Worm (Caenorhabditis elegans) whole organism, late embryonic: Measurements from ENCODE around the gene Y41E3.8.
"Not testable (repeated sequence)": the region's sequence is repeated elsewhere in the genome, so short reads cannot be mapped to it uniquely, and the experiment has no call there.

Experiments
- C08G9.2 ChIP-seq: sonication (generic microtip); optimal IDR thresholded peaks from 2 replicates; lab custom pipeline; 2016; ENCODE audit warnings: mild to moderate bottlenecking, missing genetic modification characterization, moderate library complexity, missing compliant biosample characterization
- F13H6.1 ChIP-seq: sonication (generic microtip); optimal IDR thresholded peaks from 2 replicates; lab custom pipeline; 2016; ENCODE audit warnings: missing genetic modification characterization, missing compliant biosample characterization
- K02D7.2 ChIP-seq: sonication (generic microtip); optimal IDR thresholded peaks from 2 replicates; lab custom pipeline; 2017; ENCODE audit warnings: mild to moderate bottlenecking, missing genetic modification characterization, missing compliant biosample characterization
- K09A11.1 ChIP-seq: sonication (generic microtip); optimal IDR thresholded peaks from 2 replicates; lab custom pipeline; 2017; ENCODE audit warnings: antibody characterized with exemption, mild to moderate bottlenecking, missing genetic modification characterization, missing compliant biosample characterization; ENCODE audit not compliant: insufficient read depth
- T23F11.4 ChIP-seq: fragments of 200-800 bp; sonication (Bioruptor generic); optimal IDR thresholded peaks from 2 replicates; lab custom pipeline; 2018; ENCODE audit warnings: mild to moderate bottlenecking, missing genetic modification characterization, missing compliant biosample characterization
- Y22D7AL.16 ChIP-seq: sonication (generic microtip); optimal IDR thresholded peaks from 2 replicates; lab custom pipeline; 2016; ENCODE audit warnings: missing genetic modification characterization, missing compliant biosample characterization
- ahr-1 ChIP-seq: sonication (generic microtip); optimal IDR thresholded peaks from 2 replicates; lab custom pipeline; 2016; ENCODE audit warnings: missing genetic modification characterization, missing compliant biosample characterization
- ceh-14 ChIP-seq: sonication (generic microtip); optimal IDR thresholded peaks from 2 replicates; lab custom pipeline; 2016; ENCODE audit warnings: missing genotype, missing genetic modification characterization, missing compliant biosample characterization
- ceh-18 ChIP-seq: sonication (generic microtip); optimal IDR thresholded peaks from 2 replicates; lab custom pipeline; 2016; ENCODE audit warnings: missing genetic modification characterization, missing compliant biosample characterization
- ceh-45 ChIP-seq: fragments of 200-800 bp; sonication (Bioruptor generic); IDR thresholded peaks from 2 replicates; pipeline ENCODE4 v1.3.6; 2022; ENCODE audit warnings: missing genetic modification reagents, missing genetic modification characterization, missing compliant biosample characterization
- ceh-48 ChIP-seq: sonication (generic microtip); optimal IDR thresholded peaks from 2 replicates; lab custom pipeline; 2016; ENCODE audit warnings: missing genetic modification characterization, inconsistent platforms, missing compliant biosample characterization
- ceh-9 ChIP-seq: sonication (generic microtip); optimal IDR thresholded peaks from 2 replicates; lab custom pipeline; 2016; ENCODE audit warnings: mild to moderate bottlenecking, missing genetic modification characterization, inconsistent platforms, missing compliant biosample characterization
- che-1 ChIP-seq: sonication (generic microtip); optimal IDR thresholded peaks from 2 replicates; lab custom pipeline; 2016; ENCODE audit warnings: mild to moderate bottlenecking, missing genetic modification characterization, missing compliant biosample characterization
- dmd-4 ChIP-seq: sonication (generic microtip); optimal IDR thresholded peaks from 2 replicates; lab custom pipeline; 2016; ENCODE audit warnings: borderline replicate concordance, missing genetic modification characterization, missing compliant biosample characterization
- elt-2 ChIP-seq: sonication (generic microtip); optimal IDR thresholded peaks from 2 replicates; lab custom pipeline; 2016; ENCODE audit warnings: missing genetic modification reagents, missing genetic modification characterization, missing compliant biosample characterization
- fax-1 ChIP-seq: sonication (generic microtip); optimal IDR thresholded peaks from 2 replicates; lab custom pipeline; 2016; ENCODE audit warnings: missing genotype, missing genetic modification characterization, missing compliant biosample characterization
- fkh-10 ChIP-seq: fragments of 150-350 bp; optimal IDR thresholded peaks from 2 replicates; lab custom pipeline; 2014; ENCODE audit warnings: missing biosample characterization, missing genetic modification reagents, missing genetic modification characterization
- gmeb-2 ChIP-seq: sonication (generic microtip); optimal IDR thresholded peaks from 2 replicates; lab custom pipeline; 2016; ENCODE audit warnings: missing genetic modification characterization, inconsistent platforms, missing compliant biosample characterization
- hlh-13 ChIP-seq: fragments of 200-800 bp; sonication (Bioruptor generic); optimal IDR thresholded peaks from 2 replicates; lab custom pipeline; 2018; ENCODE audit warnings: mild to moderate bottlenecking, missing genetic modification characterization, missing compliant biosample characterization
- hlh-8 ChIP-seq: sonication (generic microtip); optimal IDR thresholded peaks from 2 replicates; lab custom pipeline; 2016; ENCODE audit warnings: missing genotype, missing genetic modification characterization, missing compliant biosample characterization
- lim-6 ChIP-seq: sonication (generic microtip); optimal IDR thresholded peaks from 2 replicates; lab custom pipeline; 2016; ENCODE audit warnings: missing genetic modification characterization, missing compliant biosample characterization
- lin-11 ChIP-seq: fragments of 200-800 bp; sonication (Bioruptor generic); optimal IDR thresholded peaks from 2 replicates; lab custom pipeline; 2018; ENCODE audit warnings: mild to moderate bottlenecking, missing genetic modification characterization, missing compliant biosample characterization
- madf-2 ChIP-seq: sonication (generic microtip); optimal IDR thresholded peaks from 2 replicates; lab custom pipeline; 2017; ENCODE audit warnings: missing genetic modification characterization, missing compliant biosample characterization
- nfya-1 ChIP-seq: sonication (generic microtip); optimal IDR thresholded peaks from 2 replicates; lab custom pipeline; 2017; ENCODE audit warnings: missing genetic modification characterization, mild to moderate bottlenecking, missing compliant biosample characterization, antibody characterized with exemption, moderate library complexity
- pha-2 ChIP-seq: sonication (generic microtip); optimal IDR thresholded peaks from 2 replicates; lab custom pipeline; 2017; ENCODE audit warnings: mild to moderate bottlenecking, missing genetic modification characterization, missing compliant biosample characterization
- pqm-1 ChIP-seq: sonication (generic microtip); optimal IDR thresholded peaks from 2 replicates; lab custom pipeline; 2016; ENCODE audit warnings: missing genetic modification characterization, missing compliant biosample characterization
- pros-1 ChIP-seq: fragments of 150-350 bp; optimal IDR thresholded peaks from 2 replicates; lab custom pipeline; 2014; ENCODE audit warnings: missing biosample characterization, missing genetic modification reagents, missing genetic modification characterization
- rnt-1 ChIP-seq: sonication (generic microtip); optimal IDR thresholded peaks from 2 replicates; lab custom pipeline; 2016; ENCODE audit warnings: missing genetic modification characterization, missing compliant biosample characterization
- sox-4 ChIP-seq: sonication (generic microtip); optimal IDR thresholded peaks from 2 replicates; lab custom pipeline; 2017; ENCODE audit warnings: mild to moderate bottlenecking, missing genetic modification characterization, inconsistent platforms, missing compliant biosample characterization
- syd-9 ChIP-seq: sonication (generic microtip); optimal IDR thresholded peaks from 2 replicates; lab custom pipeline; 2016; ENCODE audit warnings: mild to moderate bottlenecking, missing genetic modification characterization, moderate library complexity, missing compliant biosample characterization
- tbx-2 ChIP-seq: sonication (generic microtip); optimal IDR thresholded peaks from 2 replicates; lab custom pipeline; 2016; ENCODE audit warnings: missing genetic modification characterization, missing compliant biosample characterization
- tbx-7 ChIP-seq: sonication (generic microtip); optimal IDR thresholded peaks from 2 replicates; lab custom pipeline; 2016; ENCODE audit warnings: missing genotype, missing genetic modification characterization, missing compliant biosample characterization
- ttx-3 ChIP-seq: sonication (generic microtip); optimal IDR thresholded peaks from 2 replicates; lab custom pipeline; 2016; ENCODE audit warnings: missing genetic modification reagents, missing genetic modification characterization, missing compliant biosample characterization
- unc-3 ChIP-seq, 2 experiments: fragments of 200-800 bp in 1 of 2; sonication (Bioruptor generic) in 1 of 2; sonication (generic microtip) in 1 of 2; conservative IDR thresholded peaks in 1 of 2; optimal IDR thresholded peaks in 1 of 2; 2 replicates each; pipeline versions ENCODE4 v1.3.6 to Lab custom; 2016 to 2022; ENCODE audit warnings: missing compliant biosample characterization in 2 of 2, missing genetic modification characterization in 2 of 2, missing genetic modification reagents in 1 of 2
- unc-55 ChIP-seq: sonication (generic microtip); optimal IDR thresholded peaks from 2 replicates; lab custom pipeline; 2017; ENCODE audit warnings: missing biosample characterization, missing genetic modification reagents, missing genetic modification characterization
- zip-5 ChIP-seq: sonication (generic microtip); optimal IDR thresholded peaks from 2 replicates; lab custom pipeline; 2016; ENCODE audit warnings: missing genetic modification characterization, missing compliant biosample characterization
- ztf-16 ChIP-seq: sonication (generic microtip); optimal IDR thresholded peaks from 2 replicates; lab custom pipeline; 2017; ENCODE audit warnings: missing genetic modification characterization, missing compliant biosample characterization

Gene Y41E3.8

DNA sequence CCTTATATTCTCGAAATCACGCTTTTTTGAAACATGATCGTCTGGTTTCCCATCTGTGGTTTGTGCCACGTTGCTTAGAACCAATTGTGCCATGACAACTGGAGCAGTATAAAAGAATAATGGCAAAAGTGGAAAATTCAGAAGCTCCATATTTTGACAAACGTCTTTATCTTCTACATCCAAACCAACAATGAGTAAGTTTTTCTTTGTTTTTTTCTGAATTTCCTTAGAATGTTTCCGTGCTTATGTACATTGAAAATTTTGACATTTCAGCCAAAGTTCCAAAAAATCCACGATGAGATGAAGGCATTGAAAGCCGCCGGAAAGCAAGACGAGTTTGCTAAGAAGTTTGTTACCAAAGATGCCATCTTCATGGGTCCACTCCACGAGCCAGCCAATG, 22.3 kb downstream of the Y41E3.8 start, which contains the start of gene Y41E3.6:
Gene Y41E3.6 (plus strand): TSS at position 301 of the 400 bp plus-strand sequence.
- TF ChIP-seq dmd-4 (tag; lab: Kevin White, UChicago); ztf-16; pqm-1 (tag; lab: Kevin White, UChicago): not testable (repeated sequence)

DNA sequence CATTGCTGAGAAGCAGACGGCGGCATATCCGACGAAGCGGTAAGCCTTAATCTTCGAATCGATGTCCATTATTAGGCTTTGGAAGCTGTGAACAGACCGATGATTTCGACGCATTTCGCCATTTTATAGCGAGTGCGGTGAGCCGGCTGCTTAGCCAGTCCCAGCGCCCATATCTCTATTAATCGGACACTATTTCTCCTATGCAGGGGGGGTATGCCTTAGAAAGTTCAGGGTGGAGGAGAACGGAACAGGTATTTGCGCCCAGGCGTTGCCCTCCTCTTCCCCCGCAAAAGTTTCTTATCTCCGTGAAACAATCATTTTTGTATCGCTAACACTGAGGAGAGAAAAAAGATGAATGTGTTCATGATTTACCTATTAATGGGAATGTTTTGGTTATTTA, 42.1 kb downstream of the Y41E3.8 start, which contains the start of gene dpy-4:
Gene dpy-4 (minus strand): TSS at position 101 of the 400 bp plus-strand sequence.
- no peak for TF ChIP-seq sox-4 (tag; lab: Kevin White, UChicago)
- TF ChIP-seq ttx-3 (tag; lab: Kevin White, UChicago) = no peak
- no peak for TF ChIP-seq lim-6 (tag; lab: Kevin White, UChicago)
- TF ChIP-seq hlh-13 (GFP tag; lab: Kevin White, UChicago) = no peak
- no peak for TF ChIP-seq pros-1 (tag; lab: Kevin White, UChicago)
- TF ChIP-seq tbx-2 (tag; lab: Kevin White, UChicago) = no peak
- no peak for TF ChIP-seq ceh-18 (tag; lab: Kevin White, UChicago)
- TF ChIP-seq unc-55 = no peak
- no peak for TF ChIP-seq ceh-14 (tag; lab: Kevin White, UChicago)

DNA sequence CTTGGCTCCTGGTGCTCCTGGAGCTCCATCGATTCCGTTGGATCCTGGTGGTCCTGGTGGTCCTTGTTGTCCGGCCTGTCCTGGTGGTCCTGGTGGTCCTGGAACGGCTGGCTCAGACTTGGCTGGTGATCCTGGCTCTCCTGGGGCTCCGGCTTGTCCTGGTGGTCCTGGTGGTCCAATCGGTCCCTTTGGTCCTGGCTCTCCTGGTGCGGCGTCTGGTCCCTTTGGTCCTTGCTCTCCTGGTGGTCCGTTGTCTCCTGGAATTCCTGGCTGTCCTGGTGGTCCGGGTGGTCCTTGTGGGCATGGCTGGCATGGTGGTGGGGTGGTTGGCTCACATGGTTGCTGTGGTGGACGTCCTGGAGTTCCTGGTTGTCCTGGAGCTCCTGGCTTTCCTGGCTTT, 42.9 kb downstream of the Y41E3.8 start:
- TF ChIP-seq ceh-9 (tag; lab: Kevin White, UChicago) (no peak), lin-11 (tag; lab: Kevin White, UChicago) (no peak), pros-1 (tag; lab: Kevin White, UChicago) (no peak), T23F11.4 (no peak), ceh-48 (tag; lab: Kevin White, UChicago) (no peak), K09A11.1 (no peak), gmeb-2 (tag; lab: Kevin White, UChicago) (no peak), K02D7.2 (tag; lab: Kevin White, UChicago) (no peak), Y22D7AL.16 (tag; lab: Kevin White, UChicago) (no peak), tbx-7 (tag; lab: Kevin White, UChicago) (no peak), madf-2 (tag; lab: Kevin White, UChicago) (no peak), F13H6.1 (tag; lab: Kevin White, UChicago) (no peak), zip-5 (no peak), lim-6 (tag; lab: Kevin White, UChicago) (no peak), tbx-2 (tag; lab: Kevin White, UChicago) (no peak)

ce11 chrIV:14985019-14985418, 43.8 kb downstream of the Y41E3.8 start:
- no peak for TF ChIP-seq rnt-1
- no peak for TF ChIP-seq T23F11.4
- no peak for TF ChIP-seq tbx-7 (tag; lab: Kevin White, UChicago)
- TF ChIP-seq, all 69 proteins: peak for 0

ce11 chrIV:14981311-14981710, 47.5 kb downstream of the Y41E3.8 start, which contains the start of gene atln-2:
atln-2 (plus strand) TSS chrIV:14981611.
- TF ChIP-seq unc-3 (GFP tag; conservative IDR thresholded peaks at IDR 0.05; lab: Robert Waterston, UW) (no peak), unc-3 (tag; optimal IDR thresholded peaks at IDR 0.05; lab: Kevin White, UChicago) (no peak), pqm-1 (tag; lab: Kevin White, UChicago) (no peak), ahr-1 (tag; lab: Kevin White, UChicago) (no peak), K09A11.1 (no peak), C08G9.2 (no peak), gmeb-2 (tag; lab: Kevin White, UChicago) (no peak), fkh-10 (GFP tag; lab: Kevin White, UChicago) (no peak), che-1 (tag; lab: Kevin White, UChicago) (no peak), nfya-1 (no peak), elt-2 (tag; lab: Kevin White, UChicago) (no peak), fax-1 (tag; lab: Kevin White, UChicago) (no peak), pha-2 (tag; lab: Kevin White, UChicago) (no peak), madf-2 (tag; lab: Kevin White, UChicago) (no peak), lin-11 (tag; lab: Kevin White, UChicago) (no peak), ceh-45 (GFP tag; lab: Robert Waterston, UW) (no peak), syd-9 (no peak), hlh-8 (tag; lab: Kevin White, UChicago) (no peak)
